Worm (Caenorhabditis elegans): ENCODE results near the gene pals-39.

- no peak for TF ChIP-seq F13H6.1 (tag; optimal IDR thresholded peaks at IDR 0.05)
- no peak for TF ChIP-seq npax-4 (tag; optimal IDR thresholded peaks at IDR 0.05)
- no peak for TF ChIP-seq pqm-1 (tag; optimal IDR thresholded peaks at IDR 0.05)
- no peak for TF ChIP-seq ceh-22 (tag; optimal IDR thresholded peaks at IDR 0.05)
- TF ChIP-seq dve-1 (tag; optimal IDR thresholded peaks at IDR 0.05) = no peak
- no peak for TF ChIP-seq sdc-2 (tag; optimal IDR thresholded peaks at IDR 0.05)
- TF ChIP-seq ceh-2 (tag; optimal IDR thresholded peaks at IDR 0.05) = no peak
- no peak for TF ChIP-seq gmeb-2 (tag; optimal IDR thresholded peaks at IDR 0.05)
- TF ChIP-seq nhr-11 (tag; optimal IDR thresholded peaks at IDR 0.05) = no peak
- no peak for TF ChIP-seq che-1 (tag; optimal IDR thresholded peaks at IDR 0.05)
- TF ChIP-seq pha-4 (tag; optimal IDR thresholded peaks at IDR 0.05) = no peak
- no peak for TF ChIP-seq lim-6 (tag; optimal IDR thresholded peaks at IDR 0.05)
- TF ChIP-seq ceh-9 (tag; optimal IDR thresholded peaks at IDR 0.05) = no peak
- TF ChIP-seq elt-2 (tag; optimal IDR thresholded peaks at IDR 0.05) = no peak
Observed at ce11 chrV:12405929-12406328, 37.7 kb downstream of the pals-39 start, which contains the start of gene K01D12.10.
